Worm (Caenorhabditis elegans): ENCODE data around the gene fbxb-54.
"Not testable (repeated sequence)": the region's sequence is repeated elsewhere in the genome, so short reads cannot be mapped to it uniquely, and the experiment has no call there.

Gene fbxb-54

ce11 chrII:1556217-1556616 lies at the start of gene fbxb-54, which contains the start of gene fbxb-50:
Gene fbxb-54 (minus strand): TSS chrII:1556317.
Gene fbxb-50 (plus strand): TSS chrII:1556443.
- TF ChIP-seq him-1, dao-5, W03F9.2 (tag; optimal IDR thresholded peaks at IDR 0.05): not testable (repeated sequence)

ce11 chrII:1605010-1605409 lies 48.9 kb upstream of the fbxb-54 start:
- no peak for TF ChIP-seq him-1 (tag; optimal IDR thresholded peaks at IDR 0.05)
- TF ChIP-seq W03F9.2 (tag; optimal IDR thresholded peaks at IDR 0.05): no peak
- no peak for TF ChIP-seq dao-5 (tag; optimal IDR thresholded peaks at IDR 0.05)

DNA sequence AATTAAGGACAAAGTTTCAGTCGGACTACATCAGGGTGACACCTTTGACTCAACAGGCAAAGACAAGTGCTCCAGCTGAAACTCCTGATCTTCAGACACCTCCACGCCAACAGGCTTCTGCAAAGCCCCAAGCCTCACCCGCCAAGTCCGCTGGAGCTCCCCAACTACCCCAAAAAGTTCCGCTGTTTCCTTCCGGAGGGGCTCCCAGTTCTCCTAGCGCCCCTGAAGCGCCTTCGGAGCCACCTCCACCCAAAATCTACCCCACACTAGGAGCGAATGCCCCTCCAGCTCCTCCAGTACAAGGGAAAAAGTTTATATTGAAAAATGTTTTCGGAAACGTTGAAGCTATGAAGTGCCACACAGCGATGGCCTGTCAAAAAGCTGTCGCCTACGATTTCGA lies 46.9 kb upstream of the fbxb-54 start:
- TF ChIP-seq him-1 (tag; optimal IDR thresholded peaks at IDR 0.05): no peak
- TF ChIP-seq W03F9.2 (tag; optimal IDR thresholded peaks at IDR 0.05): no peak
- no peak for TF ChIP-seq dao-5 (tag; optimal IDR thresholded peaks at IDR 0.05)

DNA sequence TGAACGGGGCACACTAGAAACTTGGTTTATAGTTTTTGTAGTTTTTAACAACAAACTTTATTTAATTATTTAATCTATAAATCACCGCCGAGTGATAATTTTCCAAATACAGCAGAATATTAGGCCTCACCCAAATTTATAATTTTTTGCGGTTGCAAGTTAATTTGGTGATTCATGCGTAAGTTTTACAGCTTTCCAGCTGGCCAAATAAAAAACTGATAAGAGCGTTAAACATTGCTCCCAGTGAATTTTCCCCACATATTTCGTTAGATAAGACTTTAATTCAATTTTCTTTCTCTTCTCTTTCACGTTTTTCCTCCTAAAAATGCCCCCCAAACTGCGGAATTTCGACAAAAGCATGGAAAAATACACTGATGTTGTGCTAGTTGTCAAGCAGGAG lies 45.4 kb upstream of the fbxb-54 start, which contains the start of gene bath-47:
Gene bath-47, plus strand, starts transcription at position 305 of the 400 bp plus-strand sequence.
- TF ChIP-seq him-1 (tag; optimal IDR thresholded peaks at IDR 0.05): no peak
- no peak for TF ChIP-seq W03F9.2 (tag; optimal IDR thresholded peaks at IDR 0.05)
- no peak for TF ChIP-seq dao-5 (tag; optimal IDR thresholded peaks at IDR 0.05)

DNA sequence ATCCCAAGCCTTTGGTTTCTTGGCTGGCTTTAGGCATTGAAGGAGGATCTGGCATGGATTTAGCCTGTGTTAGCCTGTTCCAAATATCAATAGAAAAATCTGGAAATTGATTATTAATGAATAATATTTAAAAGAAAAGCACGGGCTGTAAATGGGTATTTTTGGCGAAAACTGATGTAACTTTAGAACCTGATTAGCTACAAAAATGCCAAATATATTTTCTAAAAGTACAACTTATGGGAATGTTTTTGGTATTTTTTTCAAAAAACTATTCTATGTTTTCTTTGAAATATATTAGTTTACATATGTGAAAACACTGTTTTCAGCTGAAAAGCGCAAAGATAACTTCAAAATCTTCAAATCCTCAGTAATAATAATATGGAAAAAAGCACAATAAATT lies 44.5 kb upstream of the fbxb-54 start, which contains the start of gene bath-26:
Gene bath-26, minus strand, starts transcription at position 101 of the 400 bp plus-strand sequence.
- no peak for TF ChIP-seq W03F9.2 (tag; optimal IDR thresholded peaks at IDR 0.05)
- TF ChIP-seq dao-5 (tag; optimal IDR thresholded peaks at IDR 0.05): no peak
- TF ChIP-seq him-1 (tag; optimal IDR thresholded peaks at IDR 0.05): no peak

ce11 chrII:1597101-1598088 lies 41.3 kb upstream of the fbxb-54 start, which contains the start of gene bath-46:
Gene bath-46 (plus strand): TSS chrII:1597906.
- TF ChIP-seq him-1 (tag; optimal IDR thresholded peaks at IDR 0.05) (no peak), W03F9.2 (tag; optimal IDR thresholded peaks at IDR 0.05) (no peak), dao-5 (tag; optimal IDR thresholded peaks at IDR 0.05) (no peak)

ce11 chrII:1595137-1595536 lies 39.0 kb upstream of the fbxb-54 start, which contains the start of gene clec-20:
Gene clec-20 (minus strand): TSS chrII:1595237.
- no peak for TF ChIP-seq him-1 (tag; optimal IDR thresholded peaks at IDR 0.05)

DNA sequence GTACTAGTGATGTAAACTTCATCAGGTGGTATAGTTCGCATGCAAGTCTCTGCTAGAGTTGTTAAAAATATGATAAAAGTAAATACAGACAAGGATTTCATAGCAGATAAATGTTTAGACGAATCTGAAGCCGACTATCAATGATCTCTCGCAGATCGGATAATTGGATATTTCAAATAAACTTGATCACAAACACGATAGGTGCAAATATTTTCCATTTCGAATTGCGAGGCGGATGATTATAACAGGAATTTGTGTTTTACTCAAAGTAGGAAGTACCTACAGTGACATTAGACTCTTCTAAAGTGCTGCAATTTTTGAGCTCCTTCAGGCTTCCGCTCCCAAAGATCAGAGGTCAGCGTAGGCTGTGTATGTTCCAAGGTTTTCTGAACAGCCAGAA lies 33.7 kb upstream of the fbxb-54 start, which contains the start of gene T07H3.7:
Gene T07H3.7, minus strand, starts transcription at position 101 of the 400 bp plus-strand sequence.
- no peak for TF ChIP-seq dao-5 (tag; optimal IDR thresholded peaks at IDR 0.05)
- no peak for TF ChIP-seq W03F9.2 (tag; optimal IDR thresholded peaks at IDR 0.05)
- TF ChIP-seq him-1 (tag; optimal IDR thresholded peaks at IDR 0.05): no peak

DNA sequence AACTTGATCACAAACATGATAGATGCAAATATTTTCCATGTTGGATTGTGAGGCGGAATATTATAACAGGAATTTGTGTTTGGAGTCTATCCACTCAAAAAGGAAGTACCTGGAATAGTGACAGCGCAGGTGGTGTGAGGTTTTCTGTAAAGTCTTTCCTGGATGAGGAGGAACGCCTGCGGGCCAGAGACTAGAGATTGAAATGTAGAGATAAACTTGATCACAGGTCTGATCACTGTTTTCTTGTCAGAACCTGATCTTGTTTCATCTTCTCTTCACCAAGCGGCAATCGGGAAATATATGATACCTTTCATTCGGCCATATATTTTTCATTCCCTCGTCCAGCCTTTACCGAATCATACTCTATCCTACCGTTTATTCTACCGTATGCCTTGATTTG lies 30.2 kb upstream of the fbxb-54 start, which contains the start of gene T07H3.8:
Gene T07H3.8, plus strand, starts transcription at position 301 of the 400 bp plus-strand sequence.
- no peak for TF ChIP-seq him-1 (tag; optimal IDR thresholded peaks at IDR 0.05)
- TF ChIP-seq dao-5 (tag; optimal IDR thresholded peaks at IDR 0.05): no peak
- no peak for TF ChIP-seq W03F9.2 (tag; optimal IDR thresholded peaks at IDR 0.05)

- no peak for TF ChIP-seq W03F9.2 (tag; optimal IDR thresholded peaks at IDR 0.05)
- TF ChIP-seq dao-5 (tag; optimal IDR thresholded peaks at IDR 0.05): no peak
- no peak for TF ChIP-seq him-1 (tag; optimal IDR thresholded peaks at IDR 0.05)
These were observed 28.0 kb upstream of the fbxb-54 start, which contains the start of gene clec-21 for ce11 chrII:1584140-1584539. Gene clec-21 (minus strand): TSS chrII:1584240.

DNA sequence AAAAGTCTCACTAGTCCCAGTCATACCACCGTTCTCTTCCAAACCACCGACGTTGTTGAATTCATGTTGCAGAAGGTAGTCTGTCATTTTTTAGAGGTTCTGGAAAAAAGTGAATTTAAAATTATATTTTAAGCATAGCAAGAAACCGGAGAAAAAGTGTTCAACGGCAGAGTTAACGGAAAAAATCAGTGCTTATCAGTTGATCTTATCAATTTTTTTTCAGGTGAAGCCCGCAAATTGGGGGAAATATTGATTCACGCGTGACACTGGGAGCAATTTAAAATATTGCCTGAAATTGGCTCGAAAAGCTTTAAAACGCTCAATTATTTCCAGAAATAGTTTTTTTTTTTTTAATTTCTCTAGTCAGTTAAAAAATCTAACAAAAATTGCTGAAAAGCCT lies 23.8 kb upstream of the fbxb-54 start, which contains the start of gene math-38:
Gene math-38, minus strand, starts transcription at position 101 of the 400 bp plus-strand sequence.
- TF ChIP-seq W03F9.2 (tag; optimal IDR thresholded peaks at IDR 0.05) (no peak), dao-5 (tag; optimal IDR thresholded peaks at IDR 0.05) (no peak), him-1 (tag; optimal IDR thresholded peaks at IDR 0.05) (no peak)

DNA sequence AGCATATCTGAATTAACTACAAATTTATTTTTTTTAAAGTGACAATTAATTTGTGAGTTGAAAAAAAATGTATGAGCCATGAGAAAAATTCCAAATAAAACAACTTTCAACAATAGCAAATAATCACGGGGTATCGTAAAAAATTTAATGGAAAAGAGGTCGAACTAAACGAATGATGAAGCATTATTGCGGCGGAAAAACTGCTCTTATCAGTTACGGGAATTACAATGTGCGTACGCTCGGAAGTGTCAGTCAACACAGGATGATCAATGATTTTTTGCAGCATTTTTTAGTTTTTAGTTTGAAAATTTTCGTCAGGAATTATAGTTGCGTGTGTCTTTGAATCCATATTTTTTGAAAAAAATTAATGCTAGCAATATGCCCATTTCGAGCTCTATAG lies 20.7 kb upstream of the fbxb-54 start:
- TF ChIP-seq dao-5 (tag; optimal IDR thresholded peaks at IDR 0.05) (no peak), W03F9.2 (tag; optimal IDR thresholded peaks at IDR 0.05) (no peak), him-1 (tag; optimal IDR thresholded peaks at IDR 0.05) (no peak)

- no peak for TF ChIP-seq dao-5 (tag; optimal IDR thresholded peaks at IDR 0.05)
- TF ChIP-seq W03F9.2 (tag; optimal IDR thresholded peaks at IDR 0.05): no peak
- TF ChIP-seq him-1 (tag; optimal IDR thresholded peaks at IDR 0.05): no peak
These were observed 19.9 kb upstream of the fbxb-54 start, which contains the start of gene K05F6.10 for ce11 chrII:1576030-1576429. Gene K05F6.10 (minus strand): TSS chrII:1576130.

ce11 chrII:1571032-1571431 lies 14.9 kb upstream of the fbxb-54 start, which contains the start of gene fbxb-46:
Gene fbxb-46 (minus strand): TSS chrII:1571132.
- no peak for TF ChIP-seq W03F9.2 (tag; optimal IDR thresholded peaks at IDR 0.05)
- TF ChIP-seq him-1 (tag; optimal IDR thresholded peaks at IDR 0.05): no peak
- TF ChIP-seq dao-5 (tag; optimal IDR thresholded peaks at IDR 0.05): no peak
